Fruit fly (Drosophila melanogaster): ENCODE results near the gene CG8541.

The CG8541 gene

dm6 chr3L:7518351-7519102 is 47.2 kb downstream of the CG8541 start, which contains the start of gene ltl:
Gene ltl (plus strand): TSS chr3L:7518997.
- no peak for TF ChIP-seq dl (GFP tag; optimal IDR thresholded peaks at IDR 0.05; ENCODE audit: insufficient read depth in 1 of 2, partially characterized antibody in 2 of 2)
- TF ChIP-seq Vsx2 (GFP tag; optimal IDR thresholded peaks at IDR 0.05; ENCODE audit: partially characterized antibody) = peak; percentile 20
- TF ChIP-seq tai (GFP tag; optimal IDR thresholded peaks at IDR 0.05) = no peak
- TF ChIP-seq Dfd (GFP tag; optimal IDR thresholded peaks at IDR 0.05) = peak; percentile 91
- TF ChIP-seq GATAd (GFP tag; optimal IDR thresholded peaks at IDR 0.05) = no peak

- no peak for TF ChIP-seq Rel (GFP tag; optimal IDR thresholded peaks at IDR 0.05)
- peak; percentile 33 for TF ChIP-seq Rel (tag; optimal IDR thresholded peaks at IDR 0.05)
- TF ChIP-seq Hr78 (GFP tag; optimal IDR thresholded peaks at IDR 0.05) = no peak
- TF ChIP-seq CG9705 (GFP tag; optimal IDR thresholded peaks at IDR 0.05) = no peak
- no peak for TF ChIP-seq N (GFP tag; optimal IDR thresholded peaks at IDR 0.05)
- no peak for TF ChIP-seq Dfd (GFP tag; optimal IDR thresholded peaks at IDR 0.05)
- no peak for TF ChIP-seq rgr (GFP tag; optimal IDR thresholded peaks at IDR 0.05)
- no peak for TF ChIP-seq GATAd (GFP tag; optimal IDR thresholded peaks at IDR 0.05)
- no peak for TF ChIP-seq Sp1 (GFP tag; optimal IDR thresholded peaks at IDR 0.05)
Observed at dm6 chr3L:7519219-7519618, 47.9 kb downstream of the CG8541 start.

- TF ChIP-seq brk (GFP tag; optimal IDR thresholded peaks at IDR 0.05) = no peak
- TF ChIP-seq N (GFP tag; optimal IDR thresholded peaks at IDR 0.05) = no peak
- no peak for TF ChIP-seq sage (GFP tag; optimal IDR thresholded peaks at IDR 0.05)
- no peak for TF ChIP-seq Sp1 (GFP tag; optimal IDR thresholded peaks at IDR 0.05)
- TF ChIP-seq CrebA (GFP tag; optimal IDR thresholded peaks at IDR 0.05; ENCODE audit: borderline replicate concordance) = no peak
- TF ChIP-seq dmrt93B (GFP tag; optimal IDR thresholded peaks at IDR 0.05) = no peak
- TF ChIP-seq h (GFP tag; optimal IDR thresholded peaks at IDR 0.05) = no peak
- no peak for TF ChIP-seq jim (GFP tag; optimal IDR thresholded peaks at IDR 0.05)
- no peak for TF ChIP-seq lola (GFP tag; optimal IDR thresholded peaks at IDR 0.05)
- no peak for TF ChIP-seq foxo (GFP tag; optimal IDR thresholded peaks at IDR 0.05)
- TF ChIP-seq Hr78 (GFP tag; optimal IDR thresholded peaks at IDR 0.05) = no peak
- TF ChIP-seq Hr83 (GFP tag; optimal IDR thresholded peaks at IDR 0.05; ENCODE audit: poor library complexity, severe bottlenecking) = no peak
- no peak for TF ChIP-seq woc (GFP tag; optimal IDR thresholded peaks at IDR 0.05)
- TF ChIP-seq GATAd (GFP tag; optimal IDR thresholded peaks at IDR 0.05) = no peak
- no peak for TF ChIP-seq psq (GFP tag; optimal IDR thresholded peaks at IDR 0.05)
Observed at dm6 chr3L:7520619-7521018, 49.3 kb downstream of the CG8541 start.

dm6 chr3L:7521847-7522246 is 50.5 kb downstream of the CG8541 start:
- TF ChIP-seq Hnf4 (GFP tag; optimal IDR thresholded peaks at IDR 0.05) (no peak), Dfd (GFP tag; optimal IDR thresholded peaks at IDR 0.05) (no peak), Rel (GFP tag; optimal IDR thresholded peaks at IDR 0.05) (no peak), Rel (tag; optimal IDR thresholded peaks at IDR 0.05) (no peak), ey (GFP tag; optimal IDR thresholded peaks at IDR 0.05) (no peak), usp (GFP tag; optimal IDR thresholded peaks at IDR 0.05) (no peak), jim (GFP tag; optimal IDR thresholded peaks at IDR 0.05) (no peak), lola (GFP tag; optimal IDR thresholded peaks at IDR 0.05) (no peak)

Data from whole organism, wandering third instar larva.